Fruit fly (Drosophila melanogaster): ENCODE data around the gene CG12099.

Gene CG12099

dm6 chr3L:1587140-1587849 lies 29.0 kb upstream of the CG12099 start (continued):
- TF ChIP-seq Kr (GFP tag; optimal IDR thresholded peaks at IDR 0.05): no peak
- peak; percentile 73 for TF ChIP-seq CG1647 (GFP tag; optimal IDR thresholded peaks at IDR 0.05)
- peak; percentile 74 for TF ChIP-seq Dad (GFP tag; optimal IDR thresholded peaks at IDR 0.05)
- peak; percentile 74 for TF ChIP-seq CG10979 (tag; optimal IDR thresholded peaks at IDR 0.05)
- peak; percentile 79 for TF ChIP-seq CG10654 (GFP tag; optimal IDR thresholded peaks at IDR 0.05)
- TF ChIP-seq CG31365 (tag; optimal IDR thresholded peaks at IDR 0.05): peak; percentile 58
- TF ChIP-seq ems (GFP tag; optimal IDR thresholded peaks at IDR 0.05): peak; percentile 83
- TF ChIP-seq toy (GFP tag; IDR thresholded peaks at IDR 0.05): peak; percentile 82
- TF ChIP-seq CG14441 (GFP tag; IDR thresholded peaks at IDR 0.05): peak; percentile 92
- TF ChIP-seq NC2β (GFP tag; optimal IDR thresholded peaks at IDR 0.05): peak; percentile 45
- TF ChIP-seq sens (GFP tag): peak; percentile 93
- peak in 1 of 2 experiments; percentile 7 for TF ChIP-seq Hr78 (GFP tag; optimal IDR thresholded peaks at IDR 0.05)
- TF ChIP-seq CG12236 (GFP tag; optimal IDR thresholded peaks at IDR 0.05): peak; percentile 48
- peak in 1 of 2 experiments; percentile 8 for TF ChIP-seq crp (GFP tag; optimal IDR thresholded peaks at IDR 0.05)
- TF ChIP-seq lmd (GFP tag; IDR thresholded peaks at IDR 0.05): peak; percentile 92
- TF ChIP-seq hth (optimal IDR thresholded peaks at IDR 0.05): no peak
- TF ChIP-seq CG1529 (GFP tag; optimal IDR thresholded peaks at IDR 0.05): peak; percentile 22
- peak; percentile 80 for TF ChIP-seq CG13424 (tag; optimal IDR thresholded peaks at IDR 0.05)
- TF ChIP-seq caup (GFP tag; optimal IDR thresholded peaks at IDR 0.05; ENCODE audit: severe bottlenecking): peak; percentile 83
- no peak for TF ChIP-seq bigmax (GFP tag; optimal IDR thresholded peaks at IDR 0.05)
- TF ChIP-seq CG11247 (GFP tag; IDR thresholded peaks at IDR 0.05): peak; percentile 84
- peak; percentile 9 for TF ChIP-seq CG33557 (GFP tag; optimal IDR thresholded peaks at IDR 0.05)
- peak; percentile 67 for TF ChIP-seq CG2712 (tag; optimal IDR thresholded peaks at IDR 0.05)
- peak; percentile 83 for TF ChIP-seq CG4730 (GFP tag; IDR thresholded peaks at IDR 0.05)
- TF ChIP-seq mam (GFP tag; optimal IDR thresholded peaks at IDR 0.05): peak; percentile 94
- peak; percentile 71 for TF ChIP-seq CG6813 (GFP tag; optimal IDR thresholded peaks at IDR 0.05)
- peak; percentile 57 to 71 for TF ChIP-seq chif (GFP tag; optimal IDR thresholded peaks at IDR 0.05)
- peak; percentile 52 for TF ChIP-seq fu2 (GFP tag; optimal IDR thresholded peaks at IDR 0.05)
- TF ChIP-seq dan (GFP tag; IDR thresholded peaks at IDR 0.05): peak; percentile 64
- no peak for TF ChIP-seq Stat92E (GFP tag; optimal IDR thresholded peaks at IDR 0.05)
- peak; percentile 73 for TF ChIP-seq Gsc (GFP tag; IDR thresholded peaks at IDR 0.05)
- TF ChIP-seq h (optimal IDR thresholded peaks at IDR 0.05): no peak
- TF ChIP-seq CG43689 (GFP tag; IDR thresholded peaks at IDR 0.05): peak; percentile 78
- no peak for TF ChIP-seq Dfd (GFP tag; optimal IDR thresholded peaks at IDR 0.05)
- TF ChIP-seq CG6854 (GFP tag; optimal IDR thresholded peaks at IDR 0.05): peak; percentile 40
- TF ChIP-seq CG13894 (tag; optimal IDR thresholded peaks at IDR 0.05): peak; percentile 57
- peak; percentile 90 for TF ChIP-seq tin (GFP tag; optimal IDR thresholded peaks at IDR 0.05)
- TF ChIP-seq CG2116 (GFP tag; optimal IDR thresholded peaks at IDR 0.05): peak; percentile 9
- peak; percentile 2 for TF ChIP-seq pzg (GFP tag; optimal IDR thresholded peaks at IDR 0.05)
- TF ChIP-seq CG6683 (GFP tag; optimal IDR thresholded peaks at IDR 0.05): peak; percentile 55
- TF ChIP-seq CG4282 (GFP tag; optimal IDR thresholded peaks at IDR 0.05): peak; percentile 47
- peak; percentile 33 for TF ChIP-seq CG3995 (GFP tag; optimal IDR thresholded peaks at IDR 0.05)
- peak; percentile 45 for TF ChIP-seq Deaf1 (tag; optimal IDR thresholded peaks at IDR 0.05)
- peak; percentile 61 for TF ChIP-seq Hr3 (GFP tag; optimal IDR thresholded peaks at IDR 0.05)
- peak; percentile 88 for TF ChIP-seq dmrt99B (tag; optimal IDR thresholded peaks at IDR 0.05)
- TF ChIP-seq CG3726 (GFP tag; IDR thresholded peaks at IDR 0.05): peak; percentile 84
- peak; percentile 26 for TF ChIP-seq CG8388 (GFP tag; optimal IDR thresholded peaks at IDR 0.05)
- TF ChIP-seq tna (GFP tag; IDR thresholded peaks at IDR 0.05; ENCODE audit: partially characterized antibody): no peak
- peak; percentile 64; the same call in 1 of the 2 replicates for TF ChIP-seq GATAe (GFP tag; conservative IDR thresholded peaks at IDR 0.05)
